Worm (Caenorhabditis elegans) whole organism, L4 larva: ENCODE results near the gene mltn-9.

Source experiments
- daf-12 ChIP-seq: fragments of 150-350 bp; optimal IDR thresholded peaks from 2 replicates; lab custom pipeline; 2014; ENCODE audit warnings: missing biosample characterization, missing genetic modification reagents, missing genetic modification characterization
- pha-4 ChIP-seq, 2 experiments: fragments of 150-350 bp in 1 of 2; fragments of 200-800 bp in 1 of 2; sonication (Bioruptor generic) in 1 of 2; IDR thresholded peaks in 1 of 2; optimal IDR thresholded peaks in 1 of 2; 2 replicates each; pipeline versions ENCODE4 v1.3.6 to Lab custom; 2014 to 2022; ENCODE audit warnings: missing genetic modification characterization in 2 of 2, missing genetic modification reagents in 2 of 2, missing biosample characterization in 1 of 2, missing compliant biosample characterization in 1 of 2

ce11 chrII:14636737-14637136 is 20.9 kb downstream of the mltn-9 start, which contains the start of gene sre-13:
- TF ChIP-seq pha-4 (GFP tag; IDR thresholded peaks at IDR 0.05; lab: Robert Waterston, UW), result no peak
- TF ChIP-seq pha-4 (tag; optimal IDR thresholded peaks at IDR 0.05; lab: Kevin White, UChicago), result no peak
- TF ChIP-seq daf-12 (tag; lab: Kevin White, UChicago), result no peak
